Worm (Caenorhabditis elegans) whole organism, early embryonic: ENCODE data around the gene Y53F4B.39.
"Not testable (repeated sequence)": the region's sequence is repeated elsewhere in the genome, so short reads cannot be mapped to it uniquely, and the experiment has no call there.

Source experiments
- B0310.2 ChIP-seq: sonication (generic microtip); optimal IDR thresholded peaks from 2 replicates; lab custom pipeline; 2016; ENCODE audit warnings: mild to moderate bottlenecking, missing genetic modification characterization, missing compliant biosample characterization
- F13C5.2 ChIP-seq: sonication (generic microtip); optimal IDR thresholded peaks from 2 replicates; lab custom pipeline; 2017; ENCODE audit warnings: mild to moderate bottlenecking, missing genetic modification characterization, inconsistent platforms, missing compliant biosample characterization
- aly-1 ChIP-seq: sonication (generic microtip); optimal IDR thresholded peaks from 2 replicates; lab custom pipeline; 2016; ENCODE audit warnings: missing genetic modification characterization, missing compliant biosample characterization
- ama-1 ChIP-seq: fragments of 150-350 bp; optimal IDR thresholded peaks from 2 replicates; lab custom pipeline; 2014
- ceh-13 ChIP-seq: fragments of 200-800 bp; sonication (Bioruptor generic); optimal IDR thresholded peaks from 2 replicates; lab custom pipeline; 2018; ENCODE audit warnings: mild to moderate bottlenecking, missing genetic modification characterization, missing compliant biosample characterization
- ceh-36 ChIP-seq: sonication (generic microtip); optimal IDR thresholded peaks from 2 replicates; lab custom pipeline; 2016; ENCODE audit warnings: missing genetic modification characterization, inconsistent platforms, missing compliant biosample characterization
- ets-7 ChIP-seq: sonication (generic microtip); optimal IDR thresholded peaks from 2 replicates; lab custom pipeline; 2016; ENCODE audit warnings: missing genotype, missing genetic modification characterization, missing compliant biosample characterization
- flt-1 ChIP-seq: fragments of 200-800 bp; sonication (Bioruptor generic); IDR thresholded peaks from 2 replicates; pipeline ENCODE4 v1.3.6; 2022; ENCODE audit warnings: missing genetic modification characterization, missing compliant biosample characterization
- hmbx-1 ChIP-seq: sonication (generic microtip); optimal IDR thresholded peaks from 2 replicates; lab custom pipeline; 2016; ENCODE audit warnings: mild to moderate bottlenecking, missing genetic modification characterization, missing compliant biosample characterization
- hmg-4 ChIP-seq: fragments of 200-800 bp; sonication (Bioruptor generic); optimal IDR thresholded peaks from 2 replicates; lab custom pipeline; 2018; ENCODE audit warnings: mild to moderate bottlenecking, missing genetic modification characterization, missing compliant biosample characterization
- hnd-1 ChIP-seq: sonication (generic microtip); optimal IDR thresholded peaks from 2 replicates; lab custom pipeline; 2016; ENCODE audit warnings: missing genetic modification characterization, missing compliant biosample characterization
- pes-1 ChIP-seq: fragments of 200-800 bp; sonication (Bioruptor generic); IDR thresholded peaks from 2 replicates; pipeline ENCODE4 v1.3.6; 2022; ENCODE audit warnings: missing genetic modification reagents, missing genetic modification characterization, missing compliant biosample characterization
- scrt-1 ChIP-seq: fragments of 200-800 bp; sonication (Bioruptor generic); IDR thresholded peaks from 2 replicates; pipeline ENCODE4 v1.3.6; 2022; ENCODE audit warnings: missing genetic modification characterization, missing compliant biosample characterization
- sea-1 ChIP-seq: fragments of 200-800 bp; sonication (Bioruptor generic); conservative IDR thresholded peaks from 2 replicates; pipeline ENCODE4 v1.3.6; 2022; ENCODE audit warnings: missing genetic modification characterization, missing compliant biosample characterization
- tbx-11 ChIP-seq: fragments of 200-800 bp; sonication (Bioruptor generic); IDR thresholded peaks from 2 replicates; pipeline ENCODE4 v1.3.6; 2022; ENCODE audit warnings: missing genetic modification characterization, missing compliant biosample characterization
- tbx-37 ChIP-seq: fragments of 200-800 bp; sonication (Bioruptor generic); conservative IDR thresholded peaks from 2 replicates; pipeline ENCODE4 v1.3.6; 2022; ENCODE audit warnings: missing genetic modification reagents, missing genetic modification characterization, missing compliant biosample characterization
- tra-4 ChIP-seq: sonication (generic microtip); optimal IDR thresholded peaks from 2 replicates; lab custom pipeline; 2017; ENCODE audit warnings: missing genetic modification characterization, missing compliant biosample characterization

Gene Y53F4B.39

ce11 chrII:15140881-15141280, 30.9 kb downstream of the Y53F4B.39 start, which contains the start of gene Y53F4B.26:
Y53F4B.26 (minus strand) TSS chrII:15140981.
- TF ChIP-seq pes-1 (GFP tag; lab: Robert Waterston, UW); B0310.2 (tag; lab: Kevin White, UChicago); sea-1 (GFP tag; lab: Robert Waterston, UW): not testable (repeated sequence)

ce11 chrII:15143729-15144128, 33.8 kb downstream of the Y53F4B.39 start:
- TF ChIP-seq tbx-37 (GFP tag; lab: Robert Waterston, UW) (no peak), F13C5.2 (tag; lab: Kevin White, UChicago) (no peak), ceh-13 (GFP tag; lab: Kevin White, UChicago) (no peak)

- no peak for TF ChIP-seq aly-1 (tag; lab: Kevin White, UChicago)
- no peak for TF ChIP-seq tbx-37 (GFP tag; lab: Robert Waterston, UW)
- TF ChIP-seq flt-1 = no peak
- no peak for TF ChIP-seq tra-4
- TF ChIP-seq pes-1 (GFP tag; lab: Robert Waterston, UW) = no peak
- no peak for TF ChIP-seq ceh-36
- no peak for TF ChIP-seq B0310.2 (tag; lab: Kevin White, UChicago)
- TF ChIP-seq scrt-1 = no peak
- TF ChIP-seq tbx-11 (GFP tag; lab: Robert Waterston, UW) = no peak
- TF ChIP-seq ama-1 = no peak
Observed at ce11 chrII:15145594-15145993, 35.6 kb downstream of the Y53F4B.39 start, which contains the start of gene Y53F4B.27. Y53F4B.27 (plus strand) TSS chrII:15145894.

- TF ChIP-seq ceh-36 (no peak), tbx-11 (GFP tag; lab: Robert Waterston, UW) (no peak), ets-7 (tag; lab: Kevin White, UChicago) (no peak), B0310.2 (tag; lab: Kevin White, UChicago) (no peak), flt-1 (no peak), tra-4 (no peak), sea-1 (GFP tag; lab: Robert Waterston, UW) (no peak), aly-1 (tag; lab: Kevin White, UChicago) (no peak), scrt-1 (no peak), hmg-4 (GFP tag; lab: Kevin White, UChicago) (no peak), ama-1 (no peak), tbx-37 (GFP tag; lab: Robert Waterston, UW) (no peak), pes-1 (GFP tag; lab: Robert Waterston, UW) (no peak), hnd-1 (no peak)
Observed at ce11 chrII:15148442-15148841, 38.5 kb downstream of the Y53F4B.39 start.

- TF ChIP-seq aly-1 (tag; lab: Kevin White, UChicago) = no peak
- TF ChIP-seq sea-1 (GFP tag; lab: Robert Waterston, UW) = no peak
- TF ChIP-seq pes-1 (GFP tag; lab: Robert Waterston, UW) = no peak
- TF ChIP-seq F13C5.2 (tag; lab: Kevin White, UChicago) = no peak
- no peak for TF ChIP-seq flt-1
- TF ChIP-seq tbx-37 (GFP tag; lab: Robert Waterston, UW) = no peak
- no peak for TF ChIP-seq hmbx-1 (tag; lab: Kevin White, UChicago)
- no peak for TF ChIP-seq scrt-1
Observed at ce11 chrII:15157880-15158279, 47.9 kb downstream of the Y53F4B.39 start, which contains the start of gene ptr-20. ptr-20 (plus strand) TSS chrII:15158180.

ce11 chrII:15158364-15158763, 48.4 kb downstream of the Y53F4B.39 start:
- TF ChIP-seq ceh-36 (peak; percentile 82), tra-4 (no peak)

- TF ChIP-seq tbx-37 (GFP tag; lab: Robert Waterston, UW) (no peak), flt-1 (no peak), sea-1 (GFP tag; lab: Robert Waterston, UW) (no peak), scrt-1 (no peak), aly-1 (tag; lab: Kevin White, UChicago) (no peak), hmbx-1 (tag; lab: Kevin White, UChicago) (no peak), hmg-4 (GFP tag; lab: Kevin White, UChicago) (no peak), ets-7 (tag; lab: Kevin White, UChicago) (no peak), B0310.2 (tag; lab: Kevin White, UChicago) (no peak), tbx-11 (GFP tag; lab: Robert Waterston, UW) (no peak), hnd-1 (no peak), ceh-36 (no peak), tra-4 (no peak), ceh-13 (GFP tag; lab: Kevin White, UChicago) (no peak), F13C5.2 (tag; lab: Kevin White, UChicago) (no peak)
Observed at ce11 chrII:15164453-15164852, 54.5 kb downstream of the Y53F4B.39 start, which contains the start of gene gst-26. gst-26 (minus strand) TSS chrII:15164553.

ce11 chrII:15165681-15166235, 55.8 kb downstream of the Y53F4B.39 start, which contains the start of gene gst-27:
gst-27 (minus strand) TSS chrII:15165731.
- TF ChIP-seq ets-7 (tag; lab: Kevin White, UChicago) (peak; percentile 65), aly-1 (tag; lab: Kevin White, UChicago) (peak; percentile 82), pes-1 (GFP tag; lab: Robert Waterston, UW) (peak; percentile 88), ama-1 (no peak), hmbx-1 (tag; lab: Kevin White, UChicago) (peak; percentile 43), B0310.2 (tag; lab: Kevin White, UChicago) (peak; percentile 76), scrt-1 (peak; percentile 91), ceh-13 (GFP tag; lab: Kevin White, UChicago) (peak; percentile 75), tbx-37 (GFP tag; lab: Robert Waterston, UW) (peak; percentile 75), tra-4 (peak; percentile 33), sea-1 (GFP tag; lab: Robert Waterston, UW) (peak; percentile 86), ceh-36 (peak; percentile 81), flt-1 (peak; percentile 90), hmg-4 (GFP tag; lab: Kevin White, UChicago) (peak; percentile 92), F13C5.2 (tag; lab: Kevin White, UChicago) (peak; percentile 92), hnd-1 (peak; percentile 79), tbx-11 (GFP tag; lab: Robert Waterston, UW) (peak; percentile 86)
